Worm (Caenorhabditis elegans): Measurements from ENCODE around the gene srp-7.

DNA sequence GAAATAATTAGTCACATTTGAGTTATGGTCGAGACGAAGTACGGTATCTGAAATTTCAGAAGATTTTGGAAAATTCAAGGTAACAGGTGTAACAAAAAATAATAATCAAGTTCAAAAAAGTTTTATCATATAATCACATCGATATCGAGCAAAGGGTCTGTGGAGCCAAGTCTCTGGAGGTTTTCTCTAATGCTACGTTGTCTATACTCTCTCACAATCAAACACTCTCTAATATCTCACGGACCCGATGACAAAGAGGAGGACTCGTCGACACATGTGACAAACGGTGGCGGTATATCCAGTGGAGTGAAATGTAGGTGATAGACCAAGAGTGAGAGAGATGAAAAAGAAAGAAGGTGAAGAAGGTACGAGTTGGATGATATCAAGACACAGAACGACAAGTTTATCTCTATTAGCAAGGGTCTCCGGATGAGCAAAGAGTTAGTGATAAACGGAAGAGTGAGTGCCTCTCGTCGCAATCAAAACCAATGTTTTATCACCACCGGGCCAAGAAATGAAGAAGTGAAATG, 17.0 kb downstream of the srp-7 start, which contains the start of gene F20D6.10:
- TF ChIP-seq cog-1 (tag; optimal IDR thresholded peaks at IDR 0.05) (no peak), ref-1 (GFP tag; conservative IDR thresholded peaks at IDR 0.05) (no peak), ztf-23 (GFP tag; IDR thresholded peaks at IDR 0.05) (no peak), flt-1 (GFP tag; IDR thresholded peaks at IDR 0.05) (no peak), klf-2 (GFP tag; conservative IDR thresholded peaks at IDR 0.05) (no peak), ztf-29 (GFP tag; IDR thresholded peaks at IDR 0.05) (no peak), T22C8.4 (GFP tag; IDR thresholded peaks at IDR 0.05) (no peak)
